Worm (Caenorhabditis elegans): Measurements from ENCODE around the gene T26C5.2.

Gene T26C5.2

DNA sequence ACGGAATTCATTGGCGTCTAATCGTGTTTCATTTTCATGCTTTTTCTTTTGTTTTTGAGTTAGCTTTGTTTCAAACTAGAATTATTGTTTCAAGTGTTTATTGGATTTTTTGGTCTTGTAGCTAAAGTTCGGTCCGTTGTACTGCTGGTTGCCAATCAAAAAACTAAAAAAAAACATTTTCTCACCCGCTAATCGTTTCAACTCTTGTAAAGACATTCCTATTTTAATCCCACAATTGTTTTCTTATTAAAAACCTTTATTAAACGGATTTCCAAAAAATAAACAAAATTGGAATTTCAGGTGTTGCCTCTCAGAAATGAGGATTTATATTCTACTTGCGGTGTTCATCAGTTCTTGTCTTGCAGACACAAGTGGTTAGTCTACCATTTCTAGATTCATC, at the start of gene T26C5.2:
TSS of gene T26C5.2 (plus strand) at position 301 of the 400 bp plus-strand sequence.
- TF ChIP-seq spr-1 (tag; optimal IDR thresholded peaks at IDR 0.05): no peak
- no peak for TF ChIP-seq unc-130 (GFP tag; optimal IDR thresholded peaks at IDR 0.05)
- TF ChIP-seq ceh-28 (tag; optimal IDR thresholded peaks at IDR 0.05): no peak
- no peak for TF ChIP-seq nhr-48 (tag; optimal IDR thresholded peaks at IDR 0.05)
- TF ChIP-seq duxl-1 (tag; optimal IDR thresholded peaks at IDR 0.05; ENCODE audit: poor library complexity): no peak
- no peak for TF ChIP-seq lin-15B (tag; optimal IDR thresholded peaks at IDR 0.05)
- no peak for TF ChIP-seq sdz-12 (GFP tag; optimal IDR thresholded peaks at IDR 0.05)
- no peak for TF ChIP-seq dpl-1 (GFP tag; optimal IDR thresholded peaks at IDR 0.05)
- TF ChIP-seq ceh-20 (GFP tag; IDR thresholded peaks at IDR 0.05): no peak
- TF ChIP-seq ctbp-1 (GFP tag; IDR thresholded peaks at IDR 0.05): no peak
- no peak for TF ChIP-seq nhr-41 (GFP tag; IDR thresholded peaks at IDR 0.05)
- TF ChIP-seq ceh-62 (tag; optimal IDR thresholded peaks at IDR 0.05): no peak
- no peak for TF ChIP-seq hlh-30 (tag; optimal IDR thresholded peaks at IDR 0.05; ENCODE audit: insufficient read depth)
- no peak for TF ChIP-seq dmd-8 (GFP tag; IDR thresholded peaks at IDR 0.05)

DNA sequence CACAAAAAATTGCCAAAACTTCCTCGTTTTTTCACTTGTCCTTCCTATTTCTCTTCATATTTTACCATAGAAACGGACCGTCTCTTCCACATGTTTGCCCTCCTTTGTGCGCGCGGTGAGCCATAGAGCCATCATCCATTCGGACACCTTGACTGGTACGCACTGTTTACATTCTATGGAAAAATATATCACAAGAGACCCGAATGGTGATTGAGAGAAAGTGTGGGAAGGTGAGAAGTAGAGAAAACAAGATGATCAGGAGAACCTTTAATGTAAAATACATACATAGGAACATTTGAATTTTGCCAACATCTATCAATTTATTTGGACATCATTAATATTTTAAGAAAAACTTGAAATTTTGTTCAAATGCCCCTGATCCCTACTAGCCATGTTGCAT, 47.1 kb upstream of the T26C5.2 start:
- peak; percentile 29 for TF ChIP-seq nhr-6 (tag; optimal IDR thresholded peaks at IDR 0.05)
- no peak for TF ChIP-seq mep-1 (tag; optimal IDR thresholded peaks at IDR 0.05)
- TF ChIP-seq pha-4 (GFP tag; IDR thresholded peaks at IDR 0.05): no peak
- peak; percentile 87 for TF ChIP-seq pha-4 (tag; optimal IDR thresholded peaks at IDR 0.05)
- TF ChIP-seq unc-62 (GFP tag; optimal IDR thresholded peaks at IDR 0.05 in 1 of 2): peak in 1 of 2 experiments; percentile 58
- TF ChIP-seq unc-62 (tag; optimal IDR thresholded peaks at IDR 0.05): no peak
- TF ChIP-seq tag-97 (GFP tag; IDR thresholded peaks at IDR 0.05): no peak

DNA sequence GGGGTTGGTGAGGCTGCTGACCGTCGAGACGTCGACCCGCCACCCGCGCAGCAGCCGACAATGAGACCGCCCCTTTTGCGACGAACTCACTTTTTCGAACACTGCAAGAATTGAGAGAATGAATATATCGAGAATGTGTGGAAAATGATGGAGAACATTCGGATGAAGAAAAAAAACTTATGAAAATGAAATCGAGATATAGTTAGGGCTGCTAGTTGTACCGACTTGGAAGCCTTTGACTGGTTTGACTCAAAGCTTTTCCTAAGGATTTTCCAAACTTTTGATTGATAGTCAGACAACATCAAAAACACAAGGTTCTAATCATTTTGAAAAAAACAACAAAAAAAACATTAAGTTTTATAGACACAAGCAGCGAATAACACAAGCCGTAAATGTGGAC, 44.6 kb upstream of the T26C5.2 start, which contains the start of gene sym-2:
TSS of gene sym-2 (minus strand) at position 101 of the 400 bp plus-strand sequence.
- TF ChIP-seq dmd-9 (GFP tag; IDR thresholded peaks at IDR 0.05) (no peak), lin-29 (GFP tag; IDR thresholded peaks at IDR 0.05) (no peak), dmd-8 (GFP tag; IDR thresholded peaks at IDR 0.05) (no peak), lir-3 (tag; optimal IDR thresholded peaks at IDR 0.05) (no peak), attf-4 (tag; optimal IDR thresholded peaks at IDR 0.05) (no peak), zfp-3 (GFP tag; conservative IDR thresholded peaks at IDR 0.05) (no peak), mxl-2 (GFP tag; conservative IDR thresholded peaks at IDR 0.05) (no peak), gei-8 (GFP tag; optimal IDR thresholded peaks at IDR 0.05) (no peak), nhr-111 (GFP tag; optimal IDR thresholded peaks at IDR 0.05) (no peak)

DNA sequence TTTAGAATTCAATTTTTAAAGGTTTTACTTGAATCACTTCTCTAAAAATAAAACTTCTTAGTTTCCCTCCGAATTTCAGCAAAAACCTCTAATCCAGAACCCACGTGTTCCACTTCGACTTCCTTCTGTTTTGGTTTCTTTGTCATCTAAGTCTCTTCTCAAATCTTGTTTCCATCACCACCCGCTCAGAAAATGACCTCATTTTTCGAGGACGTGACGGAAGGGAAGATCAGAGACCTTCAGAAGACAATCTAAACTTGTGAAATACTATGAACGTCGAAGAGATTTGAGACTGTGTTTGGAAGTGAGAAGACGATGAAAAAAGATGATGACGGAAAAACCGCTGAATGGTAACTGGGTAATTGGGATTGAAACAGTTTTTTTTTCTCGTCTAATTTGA, 43.4 kb upstream of the T26C5.2 start:
- TF ChIP-seq F26F4.8 (GFP tag; conservative IDR thresholded peaks at IDR 0.05) (no peak), nhr-102 (tag; optimal IDR thresholded peaks at IDR 0.05) (no peak), daf-8 (GFP tag; IDR thresholded peaks at IDR 0.05) (no peak), unc-62 (GFP tag; optimal IDR thresholded peaks at IDR 0.05 in 1 of 2) (no peak), unc-62 (tag; optimal IDR thresholded peaks at IDR 0.05) (no peak), mxl-3 (GFP tag; optimal IDR thresholded peaks at IDR 0.05) (peak; percentile 73), mdl-1 (tag; optimal IDR thresholded peaks at IDR 0.05) (peak in 1 of 2 experiments; percentile 48), ztf-7 (tag; optimal IDR thresholded peaks at IDR 0.05) (no peak), mdt-29 (GFP tag; IDR thresholded peaks at IDR 0.05) (no peak), nhr-11 (tag; optimal IDR thresholded peaks at IDR 0.05) (no peak), ceh-44 (GFP tag; IDR thresholded peaks at IDR 0.05) (no peak), mep-1 (tag; optimal IDR thresholded peaks at IDR 0.05) (no peak), hmg-1.1 (GFP tag; IDR thresholded peaks at IDR 0.05) (no peak), fkh-10 (GFP tag; optimal IDR thresholded peaks at IDR 0.05) (no peak), T20F7.1 (GFP tag; optimal IDR thresholded peaks at IDR 0.05) (no peak), ceh-82 (tag; optimal IDR thresholded peaks at IDR 0.05) (no peak), lin-15B (tag; optimal IDR thresholded peaks at IDR 0.05) (no peak), lin-39 (tag; optimal IDR thresholded peaks at IDR 0.05) (no peak), nhr-28 (tag; optimal IDR thresholded peaks at IDR 0.05) (peak; percentile 22), nhr-25 (tag; optimal IDR thresholded peaks at IDR 0.05; ENCODE audit: borderline replicate concordance, insufficient read depth) (peak; percentile 34), dmd-9 (GFP tag; IDR thresholded peaks at IDR 0.05) (no peak), nhr-42 (GFP tag; IDR thresholded peaks at IDR 0.05) (no peak), saeg-2 (GFP tag; IDR thresholded peaks at IDR 0.05) (no peak), F37D6.2 (tag; optimal IDR thresholded peaks at IDR 0.05) (no peak), dmd-8 (GFP tag; IDR thresholded peaks at IDR 0.05) (no peak)
